Fruit fly (Drosophila melanogaster) whole organism, embryonic: ENCODE data around the gene CG32163.
A peak's percentile ranks its signal among the peaks of the same experiment; 100 is the strongest.

Experiments used
- BtbVII ChIP-seq: fragments of 200-800 bp; sonication (Bioruptor generic); optimal IDR thresholded peaks from 3 replicates; lab custom pipeline; 2017; ENCODE audit warnings: missing biosample characterization, mild to moderate bottlenecking, missing genetic modification characterization
- C15 ChIP-seq: fragments of 200-800 bp; sonication (Bioruptor generic); IDR thresholded peaks from 3 replicates; pipeline ENCODE4 v1.3.6; 2022; ENCODE audit warnings: missing biosample characterization, missing genetic modification characterization
- CG10209 ChIP-seq: fragments of 200-800 bp; sonication (Bioruptor generic); optimal IDR thresholded peaks from 3 replicates; lab custom pipeline; 2017; ENCODE audit warnings: missing biosample characterization, mild to moderate bottlenecking, missing genetic modification characterization, missing genetic modification reagents
- CG10979 ChIP-seq: fragments of 200-800 bp; sonication (Bioruptor generic); optimal IDR thresholded peaks from 2 replicates; lab custom pipeline; 2018; ENCODE audit warnings: missing biosample characterization, mild to moderate bottlenecking, missing genetic modification characterization, moderate library complexity
- CG11456 ChIP-seq: fragments of 200-800 bp; sonication (Bioruptor generic); IDR thresholded peaks from 3 replicates; pipeline ENCODE4 v1.3.6; 2022; ENCODE audit warnings: missing biosample characterization, missing genetic modification characterization
- CG11695 ChIP-seq: fragments of 200-800 bp; sonication (Bioruptor generic); IDR thresholded peaks from 3 replicates; pipeline ENCODE4 v1.3.6; 2022; ENCODE audit warnings: missing biosample characterization, missing genetic modification characterization
- CG12299 ChIP-seq: fragments of 200-800 bp; sonication (Bioruptor generic); optimal IDR thresholded peaks from 2 replicates; lab custom pipeline; 2018; ENCODE audit warnings: missing biosample characterization, mild to moderate bottlenecking, missing genetic modification characterization
- CG12744 ChIP-seq: fragments of 200-800 bp; sonication (Bioruptor generic); optimal IDR thresholded peaks from 2 replicates; lab custom pipeline; 2016; ENCODE audit warnings: missing biosample characterization, missing genetic modification characterization
- CG14667 ChIP-seq: fragments of 200-800 bp; sonication (Bioruptor generic); IDR thresholded peaks from 2 replicates; pipeline ENCODE4 v1.3.6; 2022; ENCODE audit warnings: missing biosample characterization, missing genetic modification characterization
- CG15269 ChIP-seq: fragments of 200-800 bp; sonication (Bioruptor generic); optimal IDR thresholded peaks from 2 replicates; lab custom pipeline; 2018; ENCODE audit warnings: missing biosample characterization, mild to moderate bottlenecking, missing genetic modification characterization, moderate library complexity
- CG1647 ChIP-seq: fragments of 200-800 bp; sonication (Bioruptor generic); optimal IDR thresholded peaks from 3 replicates; lab custom pipeline; 2016; ENCODE audit warnings: missing biosample characterization, missing genetic modification characterization
- CG17912 ChIP-seq: fragments of 200-800 bp; sonication (Bioruptor generic); optimal IDR thresholded peaks from 2 replicates; lab custom pipeline; 2018; ENCODE audit warnings: missing biosample characterization, mild to moderate bottlenecking, missing genetic modification characterization
- CG18476 ChIP-seq: fragments of 200-800 bp; sonication (Bioruptor generic); optimal IDR thresholded peaks from 2 replicates; lab custom pipeline; 2016; ENCODE audit warnings: missing biosample characterization, mild to moderate bottlenecking, missing genetic modification characterization
- CG2199 ChIP-seq: fragments of 200-800 bp; sonication (Bioruptor generic); IDR thresholded peaks from 3 replicates; pipeline ENCODE4 v1.3.6; 2022; ENCODE audit warnings: missing biosample characterization, missing genetic modification characterization
- CG2889 ChIP-seq: fragments of 200-800 bp; sonication (Bioruptor generic); IDR thresholded peaks from 3 replicates; pipeline ENCODE4 v1.3.6; 2022; ENCODE audit warnings: missing biosample characterization, missing genetic modification characterization
- CG30020 ChIP-seq: fragments of 200-800 bp; optimal IDR thresholded peaks from 2 replicates; lab custom pipeline; 2019; ENCODE audit warnings: missing biosample characterization, mild to moderate bottlenecking, missing genetic modification characterization, moderate library complexity
- CG3065 ChIP-seq: fragments of 200-800 bp; sonication (Bioruptor generic); optimal IDR thresholded peaks from 2 replicates; lab custom pipeline; 2016; ENCODE audit warnings: missing biosample characterization, missing genetic modification characterization
- CG6765 ChIP-seq: fragments of 200-800 bp; sonication (Bioruptor generic); optimal IDR thresholded peaks from 3 replicates; lab custom pipeline; 2017; ENCODE audit warnings: missing biosample characterization, mild to moderate bottlenecking, missing genetic modification characterization
- CG7556 ChIP-seq: fragments of 200-800 bp; sonication (Bioruptor generic); optimal IDR thresholded peaks from 2 replicates; lab custom pipeline; 2017; ENCODE audit warnings: missing biosample characterization, mild to moderate bottlenecking, missing genetic modification characterization
- CrebB ChIP-seq: fragments of 200-800 bp; sonication (Bioruptor generic); optimal IDR thresholded peaks from 3 replicates; lab custom pipeline; 2018; ENCODE audit warnings: missing biosample characterization, mild to moderate bottlenecking, missing genetic modification characterization
- Dek ChIP-seq: fragments of 200-800 bp; sonication (Bioruptor generic); optimal IDR thresholded peaks from 3 replicates; lab custom pipeline; 2019; ENCODE audit warnings: missing biosample characterization, mild to moderate bottlenecking, missing genetic modification characterization, moderate library complexity
- Ets97D ChIP-seq: fragments of 200-800 bp; sonication (Bioruptor generic); optimal IDR thresholded peaks from 3 replicates; lab custom pipeline; 2016; ENCODE audit warnings: missing biosample characterization, missing genetic modification characterization
- Fer2 ChIP-seq: fragments of 200-800 bp; sonication (Bioruptor generic); optimal IDR thresholded peaks from 2 replicates; lab custom pipeline; 2018; ENCODE audit warnings: missing biosample characterization, mild to moderate bottlenecking, missing genetic modification characterization, moderate library complexity
- H2.0 ChIP-seq: fragments of 200-800 bp; sonication (Bioruptor generic); IDR thresholded peaks from 2 replicates; pipeline ENCODE4 v1.3.6; 2022; ENCODE audit warnings: missing biosample characterization, missing genetic modification characterization
- HHEX ChIP-seq: fragments of 200-800 bp; sonication (Bioruptor generic); optimal IDR thresholded peaks from 3 replicates; lab custom pipeline; 2017; ENCODE audit warnings: missing biosample characterization, mild to moderate bottlenecking, missing genetic modification characterization, missing genetic modification reagents
- Hr39 ChIP-seq: fragments of >200 bp; optimal IDR thresholded peaks from 2 replicates; lab custom pipeline; 2017
- Mad ChIP-seq: fragments of 200-800 bp; sonication (Bioruptor generic); optimal IDR thresholded peaks from 2 replicates; lab custom pipeline; 2016; ENCODE audit warnings: missing biosample characterization, missing genetic modification characterization
- Mes4 ChIP-seq: fragments of 200-800 bp; sonication (Bioruptor generic); optimal IDR thresholded peaks from 2 replicates; lab custom pipeline; 2016; ENCODE audit warnings: missing biosample characterization, missing genetic modification characterization
- Neu2 ChIP-seq: fragments of 200-800 bp; sonication (Bioruptor generic); optimal IDR thresholded peaks from 3 replicates; lab custom pipeline; 2016; ENCODE audit warnings: missing biosample characterization, missing genetic modification characterization, borderline replicate concordance
- Nf-YA ChIP-seq: fragments of 200-800 bp; sonication (Bioruptor generic); IDR thresholded peaks from 2 replicates; pipeline ENCODE4 v1.3.6; 2022; ENCODE audit warnings: missing biosample characterization, missing genetic modification characterization
- Opbp ChIP-seq: fragments of 200-800 bp; sonication (Bioruptor generic); IDR thresholded peaks from 3 replicates; pipeline ENCODE4 v1.3.6; 2022; ENCODE audit warnings: missing biosample characterization, missing genetic modification characterization; ENCODE audit not compliant: partially characterized antibody
- Poxn ChIP-seq: fragments of 200-800 bp; sonication (Bioruptor generic); IDR thresholded peaks from 2 replicates; pipeline ENCODE4 v1.3.6; 2022; ENCODE audit warnings: missing biosample characterization, missing genetic modification characterization
- Ravus ChIP-seq: fragments of 200-800 bp; sonication (Bioruptor generic); IDR thresholded peaks from 2 replicates; pipeline ENCODE4 v1.3.6; 2022; ENCODE audit warnings: missing biosample characterization, missing genetic modification characterization
- Spps ChIP-seq: fragments of 200-800 bp; sonication (Bioruptor generic); optimal IDR thresholded peaks from 2 replicates; lab custom pipeline; 2018; ENCODE audit warnings: missing biosample characterization, mild to moderate bottlenecking, missing genetic modification characterization
- ac ChIP-seq: fragments of 200-800 bp; sonication (Bioruptor generic); optimal IDR thresholded peaks from 3 replicates; lab custom pipeline; 2017; ENCODE audit warnings: missing biosample characterization, mild to moderate bottlenecking, missing genetic modification characterization
- chm ChIP-seq: fragments of 200-800 bp; sonication (Bioruptor generic); IDR thresholded peaks from 2 replicates; pipeline ENCODE4 v1.3.6; 2022; ENCODE audit warnings: missing biosample characterization, missing genetic modification characterization
- esg ChIP-seq: fragments of 200-800 bp; sonication (Bioruptor generic); conservative IDR thresholded peaks from 2 replicates; pipeline ENCODE4 v1.3.6; 2022; ENCODE audit warnings: missing biosample characterization, missing genetic modification characterization
- fd64A ChIP-seq: fragments of 200-800 bp; sonication (Bioruptor generic); optimal IDR thresholded peaks from 3 replicates; lab custom pipeline; 2018; ENCODE audit warnings: missing biosample characterization, mild to moderate bottlenecking, missing genetic modification characterization
- fu2 ChIP-seq: fragments of 200-800 bp; sonication (Bioruptor generic); optimal IDR thresholded peaks from 2 replicates; lab custom pipeline; 2016; ENCODE audit warnings: missing biosample characterization, missing genetic modification characterization
- grau ChIP-seq: fragments of 200-800 bp; optimal IDR thresholded peaks from 3 replicates; lab custom pipeline; 2019; ENCODE audit warnings: missing biosample characterization, mild to moderate bottlenecking, missing genetic modification characterization, moderate library complexity
- gro ChIP-seq: fragments of 200-800 bp; sonication (Bioruptor generic); optimal IDR thresholded peaks from 2 replicates; lab custom pipeline; 2016; ENCODE audit warnings: missing biosample characterization, missing genetic modification characterization
- hkb ChIP-seq, 2 experiments: fragments of 200-800 bp in 1 of 2; fragments of >200 bp in 1 of 2; sonication (Bioruptor generic) in 1 of 2; IDR thresholded peaks in 1 of 2; optimal IDR thresholded peaks in 1 of 2; 2 replicates each; pipeline versions ENCODE4 v1.3.6 to Lab custom; 2017 to 2022; ENCODE audit warnings: missing biosample characterization in 1 of 2, missing genetic modification characterization in 1 of 2
- kah ChIP-seq: fragments of 200-800 bp; sonication (Bioruptor generic); optimal IDR thresholded peaks from 2 replicates; lab custom pipeline; 2018; ENCODE audit warnings: missing biosample characterization, mild to moderate bottlenecking, missing genetic modification characterization
- lmd ChIP-seq: fragments of 200-800 bp; sonication (Bioruptor generic); IDR thresholded peaks from 2 replicates; pipeline ENCODE4 v1.3.6; 2022; ENCODE audit warnings: missing biosample characterization, missing genetic modification characterization
- nau ChIP-seq: fragments of 200-800 bp; sonication (Bioruptor generic); optimal IDR thresholded peaks from 3 replicates; lab custom pipeline; 2017; ENCODE audit warnings: missing biosample characterization, mild to moderate bottlenecking, missing genetic modification characterization, missing genetic modification reagents
- nerfin-1 ChIP-seq: fragments of 200-800 bp; sonication (Bioruptor generic); optimal IDR thresholded peaks from 3 replicates; lab custom pipeline; 2019; ENCODE audit warnings: missing biosample characterization, mild to moderate bottlenecking, missing genetic modification characterization, moderate library complexity
- pho ChIP-seq: fragments of 200-800 bp; sonication (Bioruptor generic); optimal IDR thresholded peaks from 2 replicates; lab custom pipeline; 2016; ENCODE audit warnings: missing biosample characterization, missing genetic modification characterization
- repo ChIP-seq: fragments of 200-800 bp; sonication (Bioruptor generic); optimal IDR thresholded peaks from 2 replicates; lab custom pipeline; 2016; ENCODE audit warnings: missing biosample characterization, missing genetic modification characterization
- so ChIP-seq: fragments of 200-800 bp; sonication (Bioruptor generic); IDR thresholded peaks from 3 replicates; pipeline ENCODE4 v1.3.6; 2022; ENCODE audit warnings: missing biosample characterization, missing genetic modification characterization
- twi ChIP-seq: fragments of 200-800 bp; optimal IDR thresholded peaks from 2 replicates; lab custom pipeline; 2019; ENCODE audit warnings: missing biosample characterization, mild to moderate bottlenecking, missing genetic modification characterization, moderate library complexity
- zfh1 ChIP-seq: fragments of 200-800 bp; sonication (Bioruptor generic); IDR thresholded peaks from 3 replicates; pipeline ENCODE4 v1.3.6; 2022; ENCODE audit warnings: missing biosample characterization, missing genetic modification characterization

CG32163 gene

dm6 chr3L:16582678-16583315, 4.2 kb upstream of the CG32163 start, which contains the start of gene Rpn12 (continued):
- TF ChIP-seq Neu2 (no peak), CG14667 (GFP tag; lab: Robert Waterston, UW) (no peak), CG18476 (GFP tag; lab: Kevin White, UChicago) (no peak), CG2889 (no peak), chm (GFP tag; lab: Robert Waterston, UW) (no peak), CG6765 (GFP tag; lab: Kevin White, UChicago) (no peak), lmd (GFP tag; lab: Robert Waterston, UW) (no peak), nerfin-1 (peak; percentile 29), Ets97D (GFP tag; lab: Kevin White, UChicago) (peak; percentile 1), CG11695 (no peak), so (GFP tag; lab: Robert Waterston, UW) (no peak), fu2 (GFP tag; lab: Kevin White, UChicago) (peak; percentile 24), CG11456 (GFP tag; lab: Robert Waterston, UW) (no peak; the same call in 2 of the 3 replicates), Fer2 (tag; lab: Kevin White, UChicago) (peak; percentile 5), CG10979 (tag; lab: Kevin White, UChicago) (peak; percentile 11), Ravus (GFP tag; lab: Robert Waterston, UW) (no peak), CG2199 (GFP tag; lab: Robert Waterston, UW) (no peak), repo (GFP tag; lab: Kevin White, UChicago) (no peak), zfh1 (GFP tag; lab: Robert Waterston, UW) (no peak), kah (GFP tag; lab: Kevin White, UChicago) (no peak), grau (tag; lab: Kevin White, UChicago) (peak; percentile 49), BtbVII (GFP tag; lab: Kevin White, UChicago) (no peak), Poxn (GFP tag; lab: Robert Waterston, UW) (no peak), CG10209 (GFP tag; lab: Kevin White, UChicago) (no peak), HHEX (GFP tag; lab: Kevin White, UChicago) (no peak), CG15269 (peak; percentile 47), C15 (GFP tag; lab: Robert Waterston, UW) (no peak), fd64A (GFP tag; lab: Kevin White, UChicago) (no peak), Dek (tag; lab: Kevin White, UChicago) (peak; percentile 7), esg (no peak), CG3065 (GFP tag; lab: Kevin White, UChicago) (no peak), CG7556 (peak; percentile 3), H2.0 (no peak), twi (tag; lab: Kevin White, UChicago) (no peak), Mad (GFP tag; lab: Kevin White, UChicago) (no peak), CG17912 (GFP tag; lab: Kevin White, UChicago) (no peak), Hr39 (lab: Kevin White, UChicago) (no peak), nau (GFP tag; lab: Kevin White, UChicago) (no peak), Opbp (peak; percentile 78; the same call in 2 of the 3 replicates), hkb (optimal IDR thresholded peaks at IDR 0.05; lab: Kevin White, UChicago) (no peak), hkb (GFP tag; IDR thresholded peaks at IDR 0.05; lab: Robert Waterston, UW) (no peak), Mes4 (GFP tag; lab: Kevin White, UChicago) (peak; percentile 7), CrebB (no peak), pho (GFP tag; lab: Kevin White, UChicago) (peak; percentile 48), ac (GFP tag; lab: Kevin White, UChicago) (no peak), CG12744 (GFP tag; lab: Kevin White, UChicago) (no peak), Nf-YA (GFP tag; lab: Robert Waterston, UW) (no peak), Spps (tag; lab: Kevin White, UChicago) (no peak), CG1647 (no peak), CG12299 (no peak), gro (peak; percentile 64), CG30020 (tag; lab: Kevin White, UChicago) (peak; percentile 37)
